Fruit fly (Drosophila melanogaster): ENCODE results near the gene PlexB.

dm6 chr4:60001-60997 is 16.7 kb upstream of the PlexB start:
- no peak for TF ChIP-seq psq (optimal IDR thresholded peaks at IDR 0.05)
- TF ChIP-seq pan (optimal IDR thresholded peaks at IDR 0.05) = no peak

Data from whole organism.